Worm (Caenorhabditis elegans) whole organism, early embryonic: ENCODE results near the gene srh-308.

Experiments used
- flt-1 ChIP-seq: fragments of 200-800 bp; sonication (Bioruptor generic); IDR thresholded peaks from 2 replicates; pipeline ENCODE4 v1.3.6; 2022; ENCODE audit warnings: missing genetic modification characterization, missing compliant biosample characterization
- hnd-1 ChIP-seq: sonication (generic microtip); optimal IDR thresholded peaks from 2 replicates; lab custom pipeline; 2016; ENCODE audit warnings: missing genetic modification characterization, missing compliant biosample characterization

- TF ChIP-seq hnd-1 (tag; lab: Kevin White, UChicago): no peak
- no peak for TF ChIP-seq flt-1 (GFP tag; lab: Robert Waterston, UW)
These were observed 3.0 kb downstream of the srh-308 start, which contains the start of gene end-3 for ce11 chrV:14014395-14014794.
